Fruit fly (Drosophila melanogaster): ENCODE data around the gene CG15353.

Gene CG15353

DNA sequence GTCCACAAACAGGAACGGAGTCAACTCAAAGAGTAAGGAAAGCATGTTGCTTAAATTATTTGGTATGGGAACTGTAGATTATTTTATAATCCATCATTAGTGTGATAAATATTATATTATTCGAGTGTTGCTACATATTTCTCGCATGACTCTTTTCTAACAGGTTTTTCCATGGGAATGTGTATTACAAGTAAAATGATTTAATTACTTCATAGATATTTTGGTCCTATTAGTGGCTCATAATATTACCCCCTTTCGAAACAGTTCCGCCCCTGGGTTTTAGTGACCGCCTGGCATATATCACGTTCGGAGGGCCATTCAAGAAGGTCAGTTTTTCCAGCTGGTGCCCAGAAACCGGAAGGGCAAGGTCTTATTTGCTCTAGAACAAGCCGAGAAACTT lies 25.1 kb upstream of the CG15353 start:
- peak; percentile 5 for TF ChIP-seq bab1 (GFP tag; optimal IDR thresholded peaks at IDR 0.05)
- no peak for TF ChIP-seq tj (GFP tag; optimal IDR thresholded peaks at IDR 0.05)

DNA sequence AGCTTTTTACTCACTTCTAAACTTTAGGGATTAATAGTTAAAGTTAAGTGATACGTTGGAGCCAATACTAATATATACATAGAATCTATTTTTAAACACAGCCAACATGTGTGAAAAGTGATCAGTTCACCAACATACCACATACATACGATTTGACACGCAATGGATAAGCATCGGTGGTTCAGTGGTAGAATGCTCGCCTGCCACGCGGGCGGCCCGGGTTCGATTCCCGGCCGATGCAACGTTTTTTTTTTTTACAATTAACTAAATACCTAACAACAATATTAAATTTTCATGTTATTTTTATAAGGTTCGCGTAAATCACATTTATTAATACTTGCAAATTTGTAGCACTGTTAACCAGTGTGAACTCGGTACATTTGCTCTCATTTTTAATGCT lies 24.5 kb upstream of the CG15353 start:
- TF ChIP-seq kay (GFP tag; ENCODE audit: borderline replicate concordance) (no peak), pad (GFP tag; optimal IDR thresholded peaks at IDR 0.05) (no peak), bab1 (GFP tag; optimal IDR thresholded peaks at IDR 0.05) (no peak), CG12768 (GFP tag; optimal IDR thresholded peaks at IDR 0.05) (no peak), cic (GFP tag; optimal IDR thresholded peaks at IDR 0.05) (no peak)

DNA sequence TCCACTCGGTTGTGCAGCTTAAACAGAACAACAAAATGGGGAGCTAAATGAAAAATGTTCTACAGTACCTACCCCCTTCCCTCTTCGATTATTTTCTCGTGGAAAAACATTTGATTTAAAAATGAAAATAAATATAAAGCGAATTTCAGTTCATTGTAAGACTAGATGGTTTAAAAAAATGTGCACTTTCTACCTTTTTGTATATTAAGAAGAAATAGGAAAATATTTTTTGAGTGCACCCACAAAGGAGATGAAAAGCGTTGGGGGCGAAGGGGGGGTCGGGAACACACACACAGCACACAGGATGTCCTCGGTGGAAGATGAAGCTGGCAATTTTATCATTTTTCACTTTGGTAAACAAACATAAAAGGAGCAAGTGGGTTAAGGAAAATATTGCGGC lies 15.8 kb upstream of the CG15353 start:
- no peak for TF ChIP-seq CG12768 (GFP tag; optimal IDR thresholded peaks at IDR 0.05)
- no peak for TF ChIP-seq Clk (GFP tag; optimal IDR thresholded peaks at IDR 0.05)
- no peak for TF ChIP-seq CG11617 (GFP tag; optimal IDR thresholded peaks at IDR 0.05)
- no peak for TF ChIP-seq tj (GFP tag; optimal IDR thresholded peaks at IDR 0.05)

DNA sequence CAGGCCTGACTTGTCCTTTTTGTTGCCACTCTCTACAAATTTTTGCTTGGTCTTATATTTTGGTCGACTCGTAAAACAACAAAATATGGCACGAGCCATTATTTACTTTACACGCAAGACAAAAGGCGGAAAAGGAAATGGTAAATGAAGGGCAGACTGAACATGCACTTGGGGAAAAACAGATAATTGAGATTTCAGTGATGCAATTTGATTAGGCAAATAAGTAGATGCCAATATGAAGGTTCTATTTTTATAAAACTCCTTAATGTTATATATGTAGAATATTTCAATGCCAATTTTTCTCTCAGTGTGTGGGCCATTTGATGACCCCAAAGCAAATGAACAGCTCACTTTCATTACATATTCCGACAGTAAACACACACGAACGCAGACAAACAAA lies 8.2 kb upstream of the CG15353 start:
- TF ChIP-seq CG12768 (GFP tag; optimal IDR thresholded peaks at IDR 0.05) (no peak), pad (GFP tag; optimal IDR thresholded peaks at IDR 0.05) (no peak), CG11617 (GFP tag; optimal IDR thresholded peaks at IDR 0.05) (no peak), CG7101 (tag; optimal IDR thresholded peaks at IDR 0.05) (no peak), cic (GFP tag; optimal IDR thresholded peaks at IDR 0.05) (no peak), ovo (GFP tag; optimal IDR thresholded peaks at IDR 0.05) (no peak), cnc (optimal IDR thresholded peaks at IDR 0.05) (no peak), CG14711 (tag; optimal IDR thresholded peaks at IDR 0.05) (no peak), CG5204 (GFP tag; optimal IDR thresholded peaks at IDR 0.05) (no peak)

DNA sequence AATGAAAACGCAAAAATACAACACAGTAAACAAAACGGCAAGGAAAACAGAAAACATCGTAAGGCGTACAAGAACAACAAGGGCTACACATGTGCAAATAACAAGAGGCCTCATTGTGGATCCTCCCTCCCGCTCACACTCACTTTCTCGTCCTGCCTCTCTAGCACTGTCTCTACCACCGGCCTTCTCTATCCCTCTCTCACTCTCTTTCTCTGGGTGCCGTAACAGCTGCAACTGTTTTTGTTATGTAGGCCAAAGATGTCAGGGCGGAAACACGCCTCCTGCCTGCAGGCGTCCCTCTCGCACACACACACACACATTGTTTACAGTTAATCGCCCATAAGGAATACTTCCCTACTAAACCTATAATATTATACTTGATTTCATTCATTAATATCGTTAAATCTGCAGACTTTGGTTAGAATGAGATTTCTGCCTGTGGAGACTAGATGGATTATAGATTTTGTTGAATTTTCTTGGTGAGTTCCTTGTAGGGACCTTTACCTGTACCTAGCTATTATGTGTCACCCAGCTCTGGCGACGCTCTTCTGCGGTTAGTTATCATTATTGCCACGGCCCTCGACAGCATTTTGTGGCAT lies 6.9 kb upstream of the CG15353 start:
- TF ChIP-seq CG1620 (GFP tag; optimal IDR thresholded peaks at IDR 0.05) (no peak), CG11617 (GFP tag; optimal IDR thresholded peaks at IDR 0.05) (no peak), ovo (GFP tag; optimal IDR thresholded peaks at IDR 0.05) (no peak), pad (GFP tag; optimal IDR thresholded peaks at IDR 0.05) (no peak), Mnt (GFP tag; optimal IDR thresholded peaks at IDR 0.05) (no peak), bab1 (GFP tag; optimal IDR thresholded peaks at IDR 0.05) (no peak), CG14711 (tag; optimal IDR thresholded peaks at IDR 0.05) (no peak), Clk (GFP tag; optimal IDR thresholded peaks at IDR 0.05) (no peak), tj (GFP tag; optimal IDR thresholded peaks at IDR 0.05) (no peak), toe (GFP tag; optimal IDR thresholded peaks at IDR 0.05) (no peak), CG7045 (GFP tag; optimal IDR thresholded peaks at IDR 0.05) (no peak), CG5204 (GFP tag; optimal IDR thresholded peaks at IDR 0.05) (no peak), Hr96 (GFP tag; optimal IDR thresholded peaks at IDR 0.05) (no peak), Crg-1 (GFP tag; optimal IDR thresholded peaks at IDR 0.05) (no peak), cic (GFP tag; optimal IDR thresholded peaks at IDR 0.05) (no peak), CG33017 (tag; optimal IDR thresholded peaks at IDR 0.05) (no peak), CG12768 (GFP tag; optimal IDR thresholded peaks at IDR 0.05) (no peak), CG7101 (tag; optimal IDR thresholded peaks at IDR 0.05) (no peak)

DNA sequence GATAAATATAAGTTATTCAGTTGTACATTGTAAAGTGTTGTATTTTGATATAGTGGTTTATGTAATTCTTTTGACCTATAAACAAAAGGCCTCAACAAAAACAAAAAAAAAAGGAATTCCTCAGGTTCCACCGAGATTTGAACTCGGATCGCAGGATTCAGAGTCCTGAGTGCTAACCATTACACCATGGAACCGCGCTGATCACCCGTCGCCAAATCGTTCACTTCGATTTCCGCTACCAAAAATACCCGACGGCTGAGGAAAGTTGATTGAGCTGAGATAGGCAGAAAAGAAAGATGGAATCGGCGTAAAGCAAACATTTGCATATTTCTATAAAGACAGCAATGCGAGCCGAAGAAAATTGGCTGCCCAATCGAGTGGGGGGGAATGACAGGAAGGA lies 6.1 kb upstream of the CG15353 start:
- TF ChIP-seq Mnt (GFP tag; optimal IDR thresholded peaks at IDR 0.05) (no peak), ovo (GFP tag; optimal IDR thresholded peaks at IDR 0.05) (no peak), CG1620 (GFP tag; optimal IDR thresholded peaks at IDR 0.05) (no peak), bab1 (GFP tag; optimal IDR thresholded peaks at IDR 0.05) (peak; percentile 14), CG5204 (GFP tag; optimal IDR thresholded peaks at IDR 0.05) (no peak), cic (GFP tag; optimal IDR thresholded peaks at IDR 0.05) (no peak), Crg-1 (GFP tag; optimal IDR thresholded peaks at IDR 0.05) (no peak), CG33017 (tag; optimal IDR thresholded peaks at IDR 0.05) (no peak), CG12768 (GFP tag; optimal IDR thresholded peaks at IDR 0.05) (no peak), Clk (GFP tag; optimal IDR thresholded peaks at IDR 0.05) (no peak), tj (GFP tag; optimal IDR thresholded peaks at IDR 0.05) (peak; percentile 83), Hr96 (GFP tag; optimal IDR thresholded peaks at IDR 0.05) (no peak), toe (GFP tag; optimal IDR thresholded peaks at IDR 0.05) (no peak)

DNA sequence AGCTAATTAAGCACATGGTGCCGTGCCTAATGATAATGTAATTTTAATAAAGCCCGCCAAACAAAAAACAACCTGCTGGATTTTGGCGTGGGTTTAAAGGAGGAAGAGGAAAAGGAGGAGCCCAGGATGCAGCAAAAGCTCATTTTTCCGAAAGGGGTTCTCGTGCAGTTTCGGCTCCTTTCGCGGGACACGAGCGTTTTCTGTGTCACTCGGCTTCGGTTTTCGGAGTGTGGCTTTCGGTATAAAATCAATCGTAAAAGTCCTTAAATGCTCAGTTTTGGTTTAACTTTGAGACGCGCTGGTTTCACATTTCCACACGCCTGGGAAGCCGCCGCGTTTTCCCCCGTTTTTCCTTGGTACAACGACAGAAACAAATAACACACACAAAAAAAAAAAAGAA lies 4.4 kb upstream of the CG15353 start:
- no peak for TF ChIP-seq CG12768 (GFP tag; optimal IDR thresholded peaks at IDR 0.05)
- TF ChIP-seq ovo (GFP tag; optimal IDR thresholded peaks at IDR 0.05): no peak
- no peak for TF ChIP-seq Clk (GFP tag; optimal IDR thresholded peaks at IDR 0.05)
- TF ChIP-seq CG14711 (tag; optimal IDR thresholded peaks at IDR 0.05): no peak
- no peak for TF ChIP-seq CG11617 (GFP tag; optimal IDR thresholded peaks at IDR 0.05)
- no peak for TF ChIP-seq cic (GFP tag; optimal IDR thresholded peaks at IDR 0.05)
- TF ChIP-seq toe (GFP tag; optimal IDR thresholded peaks at IDR 0.05): no peak
- TF ChIP-seq pad (GFP tag; optimal IDR thresholded peaks at IDR 0.05): no peak
- no peak for TF ChIP-seq Hr96 (GFP tag; optimal IDR thresholded peaks at IDR 0.05)
